Worm (Caenorhabditis elegans) whole organism, midembryonic: Measurements from ENCODE around the gene nep-1.

ENCODE experiments used
- T22C8.4 ChIP-seq: fragments of 200-800 bp; sonication (Bioruptor generic); IDR thresholded peaks from 2 replicates; pipeline ENCODE4 v1.3.6; 2022; ENCODE audit warnings: missing genetic modification characterization, missing compliant biosample characterization
- cog-1 ChIP-seq: sonication (generic microtip); optimal IDR thresholded peaks from 2 replicates; lab custom pipeline; 2016; ENCODE audit warnings: missing genetic modification characterization, missing compliant biosample characterization
- flt-1 ChIP-seq: fragments of 200-800 bp; sonication (Bioruptor generic); IDR thresholded peaks from 2 replicates; pipeline ENCODE4 v1.3.6; 2022; ENCODE audit warnings: missing genetic modification characterization, missing compliant biosample characterization
- klf-2 ChIP-seq: fragments of 200-800 bp; sonication (Bioruptor generic); conservative IDR thresholded peaks from 2 replicates; pipeline ENCODE4 v1.3.6; 2022; ENCODE audit warnings: missing genetic modification reagents, missing genetic modification characterization, missing compliant biosample characterization
- med-1 ChIP-seq: sonication (generic microtip); optimal IDR thresholded peaks from 2 replicates; lab custom pipeline; 2017; ENCODE audit warnings: missing genetic modification characterization, mild to moderate bottlenecking, missing compliant biosample characterization, antibody characterized with exemption, missing genetic modification reagents; ENCODE audit not compliant: insufficient read depth
- ref-1 ChIP-seq: fragments of 200-800 bp; sonication (Bioruptor generic); conservative IDR thresholded peaks from 2 replicates; pipeline ENCODE4 v1.3.6; 2022; ENCODE audit warnings: missing genetic modification reagents, missing genetic modification characterization, missing compliant biosample characterization
- ztf-23 ChIP-seq: fragments of 200-800 bp; sonication (Bioruptor generic); IDR thresholded peaks from 2 replicates; pipeline ENCODE4 v1.3.6; 2022; ENCODE audit warnings: missing genetic modification reagents, missing genetic modification characterization, missing compliant biosample characterization
- ztf-29 ChIP-seq: fragments of 200-800 bp; sonication (Bioruptor generic); IDR thresholded peaks from 2 replicates; pipeline ENCODE4 v1.3.6; 2022; ENCODE audit warnings: missing genetic modification reagents, missing genetic modification characterization, missing compliant biosample characterization

- TF ChIP-seq klf-2 (GFP tag; lab: Robert Waterston, UW) (no peak), ztf-23 (GFP tag; lab: Robert Waterston, UW) (0 out of 2 replicates have a peak, but pooled peaks have one; percentile 21), cog-1 (tag; lab: Kevin White, UChicago) (no peak), med-1 (GFP tag; lab: Kevin White, UChicago) (no peak), T22C8.4 (GFP tag; lab: Robert Waterston, UW) (no peak), ztf-29 (GFP tag; lab: Robert Waterston, UW) (no peak), flt-1 (GFP tag; lab: Robert Waterston, UW) (no peak), ref-1 (GFP tag; lab: Robert Waterston, UW) (no peak)
Measured at ce11 chrII:11616333-11616942, 40.5 kb downstream of the nep-1 start.
